Worm (Caenorhabditis elegans) whole organism, mixed stage, embryonic: Measurements from ENCODE around the gene B0393.4.

Experiments used
- elt-3 ChIP-seq: fragments of 150-350 bp; optimal IDR thresholded peaks from 2 replicates; lab custom pipeline; 2014; ENCODE audit warnings: missing biosample characterization, missing genetic modification characterization
- lin-13 ChIP-seq: fragments of 150-350 bp; optimal IDR thresholded peaks from 2 replicates; lab custom pipeline; 2014; ENCODE audit warnings: missing biosample characterization, missing genetic modification characterization
- nhr-12 ChIP-seq: fragments of 150-350 bp; optimal IDR thresholded peaks from 2 replicates; lab custom pipeline; 2014; ENCODE audit warnings: missing biosample characterization, missing genetic modification characterization
- nhr-28 ChIP-seq: fragments of 150-350 bp; optimal IDR thresholded peaks from 2 replicates; lab custom pipeline; 2014; ENCODE audit warnings: missing biosample characterization, missing genetic modification characterization
- unc-62 ChIP-seq: fragments of 150-350 bp; optimal IDR thresholded peaks from 2 replicates; lab custom pipeline; 2014; ENCODE audit warnings: missing biosample characterization, missing genetic modification reagents, missing genetic modification characterization

ce11 chrIII:4756983-4757382 is 6.4 kb downstream of the B0393.4 start, which contains the start of gene fbxl-2:
- TF ChIP-seq lin-13 (tag; lab: Kevin White, UChicago) (peak; percentile 98), nhr-12 (tag; lab: Kevin White, UChicago) (peak; percentile 63), unc-62 (GFP tag; lab: Kevin White, UChicago) (no peak), elt-3 (tag; lab: Kevin White, UChicago) (peak; percentile 71), nhr-28 (tag; lab: Kevin White, UChicago) (no peak)
